Worm (Caenorhabditis elegans) whole organism, mixed stage, embryonic: Measurements from ENCODE around the gene cutl-24.

Experiments
- bed-3 ChIP-seq: fragments of 200-800 bp; sonication (Bioruptor generic); optimal IDR thresholded peaks from 3 replicates; lab custom pipeline; 2018; ENCODE audit warnings: mild to moderate bottlenecking, missing genetic modification characterization, moderate library complexity, missing compliant biosample characterization
- elt-3 ChIP-seq: fragments of 150-350 bp; optimal IDR thresholded peaks from 2 replicates; lab custom pipeline; 2014; ENCODE audit warnings: missing biosample characterization, missing genetic modification characterization
- ham-2 ChIP-seq: fragments of 200-800 bp; sonication (Bioruptor generic); optimal IDR thresholded peaks from 2 replicates; lab custom pipeline; 2018; ENCODE audit warnings: mild to moderate bottlenecking, missing genetic modification characterization, missing compliant biosample characterization
- lsy-2 ChIP-seq: fragments of 150-350 bp; optimal IDR thresholded peaks from 2 replicates; lab custom pipeline; 2014; ENCODE audit warnings: missing biosample characterization, missing genetic modification characterization
- mep-1 ChIP-seq: fragments of 150-350 bp; optimal IDR thresholded peaks from 2 replicates; lab custom pipeline; 2017; ENCODE audit warnings: missing biosample characterization, missing genetic modification reagents, missing genetic modification characterization, inconsistent platforms
- nhr-12 ChIP-seq: fragments of 150-350 bp; optimal IDR thresholded peaks from 2 replicates; lab custom pipeline; 2014; ENCODE audit warnings: missing biosample characterization, missing genetic modification characterization
- pha-4 ChIP-seq: fragments of 150-350 bp; optimal IDR thresholded peaks from 2 replicates; lab custom pipeline; 2018; ENCODE audit warnings: missing biosample characterization, missing genetic modification reagents, missing genetic modification characterization
- snpc-4 ChIP-seq: fragments of 150-350 bp; optimal IDR thresholded peaks from 2 replicates; lab custom pipeline; 2014; ENCODE audit warnings: missing biosample characterization, missing genetic modification characterization
- unc-62 ChIP-seq: fragments of 150-350 bp; optimal IDR thresholded peaks from 2 replicates; lab custom pipeline; 2014; ENCODE audit warnings: missing biosample characterization, missing genetic modification reagents, missing genetic modification characterization
- zip-8 ChIP-seq: fragments of 150-350 bp; optimal IDR thresholded peaks from 2 replicates; lab custom pipeline; 2014; ENCODE audit warnings: missing biosample characterization, missing genetic modification characterization

DNA sequence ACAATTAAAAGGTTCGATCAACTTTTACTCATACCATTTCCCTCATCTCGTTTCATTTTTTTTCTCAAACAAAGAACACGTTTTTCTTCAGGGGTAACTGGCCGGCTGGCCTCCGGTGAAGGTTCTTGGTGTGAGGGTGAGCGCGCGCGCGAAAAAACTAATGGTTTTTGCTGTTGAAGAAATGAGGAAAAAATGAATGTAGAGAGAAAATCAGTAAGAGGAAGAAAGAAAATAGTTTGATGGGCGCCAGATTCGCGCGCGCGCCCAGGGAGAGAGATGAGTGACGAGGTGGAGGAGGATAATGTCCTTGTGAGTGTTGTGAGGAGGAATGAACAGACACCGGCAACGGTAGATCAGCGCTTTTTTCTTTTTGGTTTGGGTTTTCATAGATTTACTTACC, 6.2 kb downstream of the cutl-24 start:
- TF ChIP-seq lsy-2 (tag; lab: Kevin White, UChicago) (no peak), unc-62 (no peak), ham-2 (GFP tag; lab: Kevin White, UChicago) (no peak), elt-3 (tag; lab: Kevin White, UChicago) (no peak), mep-1 (tag; lab: Kevin White, UChicago) (no peak), pha-4 (tag; lab: Kevin White, UChicago) (no peak), nhr-12 (tag; lab: Kevin White, UChicago) (no peak), zip-8 (tag; lab: Kevin White, UChicago) (no peak), snpc-4 (tag; lab: Kevin White, UChicago) (no peak), bed-3 (no peak)
